Fruit fly (Drosophila melanogaster) whole organism, embryonic: ENCODE data around the gene CG9676.

Experiments used
- Antp ChIP-seq: fragments of 200-800 bp; sonication (Bioruptor generic); optimal IDR thresholded peaks from 3 replicates; lab custom pipeline; 2016; ENCODE audit warnings: missing biosample characterization, missing genetic modification characterization
- Asciz ChIP-seq: fragments of 200-800 bp; sonication (Bioruptor generic); optimal IDR thresholded peaks from 2 replicates; lab custom pipeline; 2017; ENCODE audit warnings: missing biosample characterization, mild to moderate bottlenecking, missing genetic modification characterization, missing genetic modification reagents
- Blimp-1 ChIP-seq: fragments of 200-800 bp; sonication (Bioruptor generic); optimal IDR thresholded peaks from 3 replicates; lab custom pipeline; 2018; ENCODE audit warnings: missing biosample characterization, missing genetic modification characterization, mild to moderate bottlenecking, moderate library complexity, missing genetic modification reagents
- C15 ChIP-seq: fragments of 200-800 bp; sonication (Bioruptor generic); IDR thresholded peaks from 3 replicates; pipeline ENCODE4 v1.3.6; 2022; ENCODE audit warnings: missing biosample characterization, missing genetic modification characterization
- CG10431 ChIP-seq: fragments of 200-800 bp; sonication (Bioruptor generic); optimal IDR thresholded peaks from 3 replicates; lab custom pipeline; 2018; ENCODE audit warnings: missing biosample characterization, mild to moderate bottlenecking, missing genetic modification characterization
- CG10979 ChIP-seq: fragments of 200-800 bp; sonication (Bioruptor generic); optimal IDR thresholded peaks from 2 replicates; lab custom pipeline; 2018; ENCODE audit warnings: missing biosample characterization, mild to moderate bottlenecking, missing genetic modification characterization, moderate library complexity
- CG11504 ChIP-seq: fragments of 200-800 bp; sonication (Bioruptor generic); optimal IDR thresholded peaks from 3 replicates; lab custom pipeline; 2019; ENCODE audit warnings: missing biosample characterization, mild to moderate bottlenecking, missing genetic modification characterization, moderate library complexity
- CG14050 ChIP-seq: fragments of 200-800 bp; sonication (Bioruptor generic); IDR thresholded peaks from 3 replicates; pipeline ENCODE4 v1.3.6; 2022; ENCODE audit warnings: missing biosample characterization, missing genetic modification characterization
- CG15269 ChIP-seq: fragments of 200-800 bp; sonication (Bioruptor generic); optimal IDR thresholded peaks from 2 replicates; lab custom pipeline; 2018; ENCODE audit warnings: missing biosample characterization, mild to moderate bottlenecking, missing genetic modification characterization, moderate library complexity
- CG16813 ChIP-seq: fragments of 200-800 bp; sonication (Bioruptor generic); IDR thresholded peaks from 3 replicates; pipeline ENCODE4 v1.3.6; 2022; ENCODE audit warnings: missing biosample characterization, missing genetic modification characterization; ENCODE audit not compliant: partially characterized antibody
- CG17328 ChIP-seq: fragments of 200-800 bp; sonication (Bioruptor generic); IDR thresholded peaks from 2 replicates; pipeline ENCODE4 v1.3.6; 2022; ENCODE audit warnings: missing biosample characterization, missing genetic modification characterization
- CG2202 ChIP-seq: fragments of 200-800 bp; sonication (Bioruptor generic); optimal IDR thresholded peaks from 2 replicates; lab custom pipeline; 2018; ENCODE audit warnings: missing biosample characterization, mild to moderate bottlenecking, missing genetic modification characterization
- CG30431 ChIP-seq: fragments of 200-800 bp; sonication (Bioruptor generic); optimal IDR thresholded peaks from 2 replicates; lab custom pipeline; 2017; ENCODE audit warnings: missing biosample characterization, missing genetic modification characterization
- CG31388 ChIP-seq: fragments of 200-800 bp; sonication (Bioruptor generic); optimal IDR thresholded peaks from 2 replicates; lab custom pipeline; 2016; ENCODE audit warnings: missing biosample characterization, missing genetic modification characterization
- CG31441 ChIP-seq: fragments of 200-800 bp; sonication (Bioruptor generic); IDR thresholded peaks from 2 replicates; pipeline ENCODE4 v1.3.6; 2022; ENCODE audit warnings: missing biosample characterization, missing genetic modification characterization
- CG3407 ChIP-seq: fragments of 200-800 bp; sonication (Bioruptor generic); optimal IDR thresholded peaks from 2 replicates; lab custom pipeline; 2018; ENCODE audit warnings: missing biosample characterization, mild to moderate bottlenecking, missing genetic modification characterization
- CG34224 ChIP-seq: fragments of 200-800 bp; sonication (Bioruptor generic); IDR thresholded peaks from 3 replicates; pipeline ENCODE4 v1.3.6; 2022; ENCODE audit warnings: missing biosample characterization, missing genetic modification characterization; ENCODE audit not compliant: partially characterized antibody
- CG4404 ChIP-seq: fragments of 200-800 bp; sonication (Bioruptor generic); IDR thresholded peaks from 2 replicates; pipeline ENCODE4 v1.3.6; 2022; ENCODE audit warnings: missing biosample characterization, missing genetic modification characterization
- CG8089 ChIP-seq: fragments of 200-800 bp; sonication (Bioruptor generic); optimal IDR thresholded peaks from 3 replicates; lab custom pipeline; 2016; ENCODE audit warnings: missing biosample characterization, missing genetic modification characterization
- CG8388 ChIP-seq: fragments of 200-800 bp; sonication (Bioruptor generic); optimal IDR thresholded peaks from 2 replicates; lab custom pipeline; 2019; ENCODE audit warnings: missing biosample characterization, mild to moderate bottlenecking, missing genetic modification characterization, moderate library complexity
- CG8478 ChIP-seq: fragments of >200 bp; optimal IDR thresholded peaks from 2 replicates; lab custom pipeline; 2018
- HmgZ ChIP-seq: fragments of 200-800 bp; sonication (Bioruptor generic); optimal IDR thresholded peaks from 2 replicates; lab custom pipeline; 2018; ENCODE audit warnings: missing biosample characterization, mild to moderate bottlenecking, missing genetic modification characterization
- Hr3 ChIP-seq: fragments of 200-800 bp; sonication (Bioruptor generic); optimal IDR thresholded peaks from 3 replicates; lab custom pipeline; 2016; ENCODE audit warnings: missing biosample characterization, missing genetic modification characterization
- Jarid2 ChIP-seq: fragments of 200-800 bp; sonication (Bioruptor generic); optimal IDR thresholded peaks from 3 replicates; lab custom pipeline; 2017; ENCODE audit warnings: mild to moderate bottlenecking, missing biosample characterization, missing genetic modification reagents, missing genetic modification characterization
- Med ChIP-seq: fragments of 200-800 bp; sonication (Bioruptor generic); peaks from one replicate; lab custom pipeline; 2016; ENCODE audit warnings: missing biosample characterization, missing genetic modification characterization, mild to moderate bottlenecking, inconsistent platforms, moderate library complexity
- NFAT ChIP-seq: fragments of 200-800 bp; sonication (Bioruptor generic); IDR thresholded peaks from 2 replicates; pipeline ENCODE4 v1.3.6; 2022; ENCODE audit warnings: missing biosample characterization, missing genetic modification characterization
- Nf-YC ChIP-seq: fragments of 200-800 bp; optimal IDR thresholded peaks from 3 replicates; lab custom pipeline; 2019; ENCODE audit warnings: missing biosample characterization, mild to moderate bottlenecking, missing genetic modification characterization, moderate library complexity
- Pdp1 ChIP-seq, 2 experiments: fragments of 200-800 bp; sonication (Bioruptor generic); optimal IDR thresholded peaks; 3 replicates each; lab custom pipeline; 2016; ENCODE audit warnings: missing biosample characterization in 2 of 2, missing genetic modification characterization in 2 of 2, mild to moderate bottlenecking in 1 of 2, moderate library complexity in 1 of 2
- Sox102F ChIP-seq: fragments of 200-800 bp; sonication (Bioruptor generic); optimal IDR thresholded peaks from 2 replicates; lab custom pipeline; 2018; ENCODE audit warnings: missing biosample characterization, mild to moderate bottlenecking, missing genetic modification characterization, moderate library complexity
- Taf1 ChIP-seq: fragments of 200-800 bp; sonication (Bioruptor generic); IDR thresholded peaks from 2 replicates; pipeline ENCODE4 v1.3.6; 2022; ENCODE audit warnings: missing biosample characterization, missing genetic modification characterization
- YL-1 ChIP-seq: fragments of 200-800 bp; sonication (Bioruptor generic); optimal IDR thresholded peaks from 3 replicates; lab custom pipeline; 2017; ENCODE audit warnings: missing biosample characterization, mild to moderate bottlenecking, missing genetic modification characterization
- chif ChIP-seq, 2 experiments: fragments of 200-800 bp; sonication (Bioruptor generic); optimal IDR thresholded peaks; 3 replicates each; lab custom pipeline; 2016; ENCODE audit warnings: missing biosample characterization in 2 of 2, missing genetic modification characterization in 2 of 2
- ci ChIP-seq: fragments of 200-800 bp; sonication (Bioruptor generic); IDR thresholded peaks from 3 replicates; pipeline ENCODE4 v1.3.6; 2022; ENCODE audit warnings: missing biosample characterization, missing genetic modification characterization
- eve ChIP-seq, 2 experiments: fragments of >200 bp; optimal IDR thresholded peaks; 2 replicates each; lab custom pipeline; 2017; ENCODE audit warnings: missing biosample characterization in 2 of 2, missing genetic modification characterization in 2 of 2
- grau ChIP-seq: fragments of 200-800 bp; optimal IDR thresholded peaks from 3 replicates; lab custom pipeline; 2019; ENCODE audit warnings: missing biosample characterization, mild to moderate bottlenecking, missing genetic modification characterization, moderate library complexity
- gsb-n ChIP-seq: fragments of 200-800 bp; sonication (Bioruptor generic); optimal IDR thresholded peaks from 3 replicates; lab custom pipeline; 2018; ENCODE audit warnings: missing biosample characterization, mild to moderate bottlenecking, missing genetic modification characterization
- hkb ChIP-seq, 2 experiments: fragments of 200-800 bp in 1 of 2; fragments of >200 bp in 1 of 2; sonication (Bioruptor generic) in 1 of 2; IDR thresholded peaks in 1 of 2; optimal IDR thresholded peaks in 1 of 2; 2 replicates each; pipeline versions ENCODE4 v1.3.6 to Lab custom; 2017 to 2022; ENCODE audit warnings: missing biosample characterization in 1 of 2, missing genetic modification characterization in 1 of 2
- lola ChIP-seq, 3 experiments: fragments of >200 bp in 2 of 3; fragments of 200-800 bp in 1 of 3; sonication (Bioruptor generic) in 1 of 3; optimal IDR thresholded peaks; 2 replicates each; lab custom pipeline; 2017 to 2019; ENCODE audit warnings: missing biosample characterization in 3 of 3, missing genetic modification characterization in 3 of 3, mild to moderate bottlenecking in 1 of 3, moderate library complexity in 1 of 3
- nerfin-2 ChIP-seq: fragments of 200-800 bp; sonication (Bioruptor generic); IDR thresholded peaks from 2 replicates; pipeline ENCODE4 v1.3.6; 2022; ENCODE audit warnings: missing biosample characterization, missing genetic modification characterization; ENCODE audit not compliant: partially characterized antibody
- pan ChIP-seq, 4 experiments: fragments of >200 bp in 3 of 4; fragments of 200-800 bp in 1 of 4; sonication (Bioruptor generic) in 1 of 4; optimal IDR thresholded peaks in 3 of 4; IDR thresholded peaks in 1 of 4; 2 replicates each; pipeline versions ENCODE4 v1.3.6 to Lab custom; 2017 to 2022; ENCODE audit warnings: missing biosample characterization in 2 of 4, missing genetic modification characterization in 2 of 4, mixed read lengths in 1 of 4
- prd ChIP-seq, 3 experiments: fragments of >200 bp in 2 of 3; fragments of 200-800 bp in 1 of 3; sonication (Bioruptor generic) in 1 of 3; optimal IDR thresholded peaks in 2 of 3; IDR thresholded peaks in 1 of 3; 2 replicates in 2 of 3; 3 replicates in 1 of 3; pipeline versions ENCODE4 v1.3.6 to Lab custom; 2017 to 2022; ENCODE audit warnings: missing biosample characterization in 1 of 3, missing genetic modification characterization in 1 of 3
- row ChIP-seq: fragments of 200-800 bp; sonication (Bioruptor generic); IDR thresholded peaks from 3 replicates; pipeline ENCODE4 v1.3.6; 2022; ENCODE audit warnings: missing biosample characterization, missing genetic modification characterization
- so ChIP-seq: fragments of 200-800 bp; sonication (Bioruptor generic); IDR thresholded peaks from 3 replicates; pipeline ENCODE4 v1.3.6; 2022; ENCODE audit warnings: missing biosample characterization, missing genetic modification characterization
- tin ChIP-seq: fragments of 200-800 bp; sonication (Bioruptor generic); optimal IDR thresholded peaks from 3 replicates; lab custom pipeline; 2016; ENCODE audit warnings: missing biosample characterization, missing genetic modification characterization
- unc-4 ChIP-seq: fragments of 200-800 bp; sonication (Bioruptor generic); IDR thresholded peaks from 2 replicates; pipeline ENCODE4 v1.3.6; 2022; ENCODE audit warnings: missing biosample characterization, missing genetic modification characterization; ENCODE audit not compliant: partially characterized antibody
- vnd ChIP-seq: fragments of 200-800 bp; sonication (Bioruptor generic); IDR thresholded peaks from 3 replicates; pipeline ENCODE4 v1.3.6; 2022; ENCODE audit warnings: missing biosample characterization, missing genetic modification characterization; ENCODE audit not compliant: partially characterized antibody
- vvl ChIP-seq: fragments of 200-800 bp; sonication (Bioruptor generic); IDR thresholded peaks from 2 replicates; pipeline ENCODE4 v1.3.6; 2022; ENCODE audit warnings: missing biosample characterization, missing genetic modification characterization

CG9676 gene

dm6 chrX:16690499-16690898, 9.5 kb downstream of the CG9676 start (continued):
- TF ChIP-seq lola (GFP tag; optimal IDR thresholded peaks at IDR 0.05; lab: Kevin White, UChicago) (no peak), nerfin-2 (GFP tag; lab: Robert Waterston, UW) (no peak), CG10431 (GFP tag; lab: Kevin White, UChicago) (no peak), CG3407 (GFP tag; lab: Kevin White, UChicago) (no peak), eve (GFP tag; optimal IDR thresholded peaks at IDR 0.05; lab: Kevin White, UChicago) (no peak), hkb (optimal IDR thresholded peaks at IDR 0.05; lab: Kevin White, UChicago) (no peak), hkb (GFP tag; IDR thresholded peaks at IDR 0.05; lab: Robert Waterston, UW) (0 out of 2 replicates have a peak, but pooled peaks have one; percentile 9), CG30431 (GFP tag; lab: Kevin White, UChicago) (peak; percentile 16), Antp (GFP tag; lab: Kevin White, UChicago) (peak; percentile 9), Blimp-1 (peak; percentile 28), grau (tag; lab: Kevin White, UChicago) (peak; percentile 85), CG31441 (peak; percentile 13; the same call in 1 of the 2 replicates), row (peak; percentile 55), Jarid2 (no peak), gsb-n (tag; lab: Kevin White, UChicago) (peak; percentile 16), CG8388 (GFP tag; lab: Kevin White, UChicago) (peak; percentile 8), CG2202 (no peak), CG16813 (GFP tag; lab: Robert Waterston, UW) (no peak), ci (GFP tag; lab: Robert Waterston, UW) (peak; percentile 57; the same call in 1 of the 3 replicates), CG8089 (GFP tag; lab: Kevin White, UChicago) (peak; percentile 7), Asciz (GFP tag; lab: Kevin White, UChicago) (no peak), CG8478 (lab: Kevin White, UChicago) (no peak), Taf1 (GFP tag; lab: Robert Waterston, UW) (no peak), Hr3 (GFP tag; lab: Kevin White, UChicago) (no peak), Pdp1 (GFP tag; optimal IDR thresholded peaks at IDR 0.05; lab: Kevin White, UChicago) (peak; percentile 11 to 34), NFAT (GFP tag; lab: Robert Waterston, UW) (no peak), chif (GFP tag; optimal IDR thresholded peaks at IDR 0.05; lab: Kevin White, UChicago) (peak in 1 of 2 experiments; percentile 28), so (GFP tag; lab: Robert Waterston, UW) (0 out of 3 replicates have a peak, but pooled peaks have one; percentile 38), CG15269 (tag; lab: Kevin White, UChicago) (peak; percentile 14), CG10979 (tag; lab: Kevin White, UChicago) (peak; percentile 8), tin (GFP tag; lab: Kevin White, UChicago) (no peak), CG11504 (tag; lab: Kevin White, UChicago) (no peak), HmgZ (tag; lab: Kevin White, UChicago) (no peak), Nf-YC (no peak), YL-1 (GFP tag; lab: Kevin White, UChicago) (no peak), Sox102F (GFP tag; lab: Kevin White, UChicago) (peak; percentile 42), Med (peak; percentile 80), pan (optimal IDR thresholded peaks at IDR 0.05; lab: Kevin White, UChicago) (no peak), pan (GFP tag; optimal IDR thresholded peaks at IDR 0.05 in 1 of 2, IDR thresholded peaks at IDR 0.05 in 1 of 2) (peak in 1 of 2 experiments; percentile 21), vnd (GFP tag; lab: Robert Waterston, UW) (no peak), C15 (no peak), CG14050 (GFP tag; lab: Robert Waterston, UW) (no peak), CG34224 (GFP tag; lab: Robert Waterston, UW) (no peak), CG17328 (GFP tag; lab: Robert Waterston, UW) (peak; percentile 47), CG31388 (GFP tag; lab: Kevin White, UChicago) (no peak), CG4404 (no peak), vvl (GFP tag; lab: Robert Waterston, UW) (peak; percentile 40; the same call in 1 of the 2 replicates), prd (optimal IDR thresholded peaks at IDR 0.05; lab: Kevin White, UChicago) (no peak), prd (GFP tag; IDR thresholded peaks at IDR 0.05; lab: Robert Waterston, UW) (peak; percentile 33; the same call in 1 of the 3 replicates), unc-4 (GFP tag; lab: Robert Waterston, UW) (no peak)
